Worm (Caenorhabditis elegans): ENCODE results near the gene srpa-68.

ce11 chrV:12296794-12297193 is 5.3 kb upstream of the srpa-68 start:
- TF ChIP-seq unc-62 (GFP tag; optimal IDR thresholded peaks at IDR 0.05), result no peak
- TF ChIP-seq snpc-4 (tag; optimal IDR thresholded peaks at IDR 0.05), result no peak
- TF ChIP-seq nhr-23 (tag; optimal IDR thresholded peaks at IDR 0.05), result no peak
- no peak for TF ChIP-seq skn-1 (tag; optimal IDR thresholded peaks at IDR 0.05)
- no peak for TF ChIP-seq fos-1 (tag; optimal IDR thresholded peaks at IDR 0.05)
- TF ChIP-seq ama-1 (optimal IDR thresholded peaks at IDR 0.05), result no peak
- TF ChIP-seq ztf-4 (tag; optimal IDR thresholded peaks at IDR 0.05), result no peak
- TF ChIP-seq lsy-2 (tag; optimal IDR thresholded peaks at IDR 0.05), result peak in 1 of 2 experiments; percentile 25
- TF ChIP-seq alr-1 (tag; optimal IDR thresholded peaks at IDR 0.05), result no peak
- no peak for TF ChIP-seq ztf-11 (tag; optimal IDR thresholded peaks at IDR 0.05)
- TF ChIP-seq nhr-237 (tag; optimal IDR thresholded peaks at IDR 0.05), result no peak

Data from whole organism, L2 larva.